Worm (Caenorhabditis elegans) whole organism, mixed stage, embryonic: ENCODE data around the gene srw-2.

Experiments
- ceh-39 ChIP-seq: fragments of 150-350 bp; optimal IDR thresholded peaks from 2 replicates; lab custom pipeline; 2014; ENCODE audit warnings: missing biosample characterization, missing genetic modification characterization
- ceh-83 ChIP-seq: fragments of 200-800 bp; sonication (Bioruptor generic); optimal IDR thresholded peaks from 2 replicates; lab custom pipeline; 2018; ENCODE audit warnings: mild to moderate bottlenecking, missing genetic modification characterization, missing compliant biosample characterization
- cnd-1 ChIP-seq: fragments of 200-800 bp; sonication (Bioruptor generic); optimal IDR thresholded peaks from 2 replicates; lab custom pipeline; 2018; ENCODE audit warnings: mild to moderate bottlenecking, missing genetic modification characterization, missing compliant biosample characterization
- hlh-1 ChIP-seq: fragments of 150-350 bp; optimal IDR thresholded peaks from 2 replicates; lab custom pipeline; 2014; ENCODE audit warnings: missing biosample characterization, missing genetic modification reagents, missing genetic modification characterization
- lin-13 ChIP-seq: fragments of 150-350 bp; optimal IDR thresholded peaks from 2 replicates; lab custom pipeline; 2014; ENCODE audit warnings: missing biosample characterization, missing genetic modification characterization
- lsy-2 ChIP-seq: fragments of 150-350 bp; optimal IDR thresholded peaks from 2 replicates; lab custom pipeline; 2014; ENCODE audit warnings: missing biosample characterization, missing genetic modification characterization
- mls-2 ChIP-seq: sonication (generic microtip); optimal IDR thresholded peaks from 2 replicates; lab custom pipeline; 2016; ENCODE audit warnings: mild to moderate bottlenecking, missing genetic modification characterization, moderate library complexity, missing compliant biosample characterization
- nhr-12 ChIP-seq: fragments of 150-350 bp; optimal IDR thresholded peaks from 2 replicates; lab custom pipeline; 2014; ENCODE audit warnings: missing biosample characterization, missing genetic modification characterization
- nhr-237 ChIP-seq: fragments of 150-350 bp; optimal IDR thresholded peaks from 2 replicates; lab custom pipeline; 2014; ENCODE audit warnings: missing biosample characterization, missing genetic modification characterization
- nhr-28 ChIP-seq: fragments of 150-350 bp; optimal IDR thresholded peaks from 2 replicates; lab custom pipeline; 2014; ENCODE audit warnings: missing biosample characterization, missing genetic modification characterization
- nhr-76 ChIP-seq: sonication (generic microtip); optimal IDR thresholded peaks from 2 replicates; lab custom pipeline; 2017; ENCODE audit warnings: missing biosample characterization, missing genetic modification characterization
- pha-4 ChIP-seq: fragments of 150-350 bp; optimal IDR thresholded peaks from 2 replicates; lab custom pipeline; 2018; ENCODE audit warnings: missing biosample characterization, missing genetic modification reagents, missing genetic modification characterization
- unc-39 ChIP-seq: fragments of 150-350 bp; optimal IDR thresholded peaks from 2 replicates; lab custom pipeline; 2014; ENCODE audit warnings: missing biosample characterization, missing genetic modification characterization

- TF ChIP-seq ceh-83 (GFP tag; lab: Kevin White, UChicago), result no peak
- TF ChIP-seq lin-13 (tag; lab: Kevin White, UChicago), result no peak
- no peak for TF ChIP-seq nhr-12 (tag; lab: Kevin White, UChicago)
- TF ChIP-seq mls-2 (tag; lab: Kevin White, UChicago), result no peak
- no peak for TF ChIP-seq ceh-39 (tag; lab: Kevin White, UChicago)
- no peak for TF ChIP-seq nhr-237
- no peak for TF ChIP-seq pha-4
- no peak for TF ChIP-seq nhr-76 (tag; lab: Kevin White, UChicago)
- TF ChIP-seq cnd-1 (tag; lab: Kevin White, UChicago), result no peak
- TF ChIP-seq nhr-28 (tag; lab: Kevin White, UChicago), result no peak
- TF ChIP-seq hlh-1 (tag; lab: Kevin White, UChicago), result no peak
- no peak for TF ChIP-seq lsy-2 (tag; lab: Kevin White, UChicago)
- TF ChIP-seq unc-39 (tag; lab: Kevin White, UChicago), result no peak
Measured at ce11 chrV:2855473-2855872, 24.8 kb downstream of the srw-2 start, which contains the start of gene srj-57.
